Fruit fly (Drosophila melanogaster) whole organism, embryonic: ENCODE measurements around the gene Cyp313a1.

Source experiments
- Abd-B ChIP-seq: fragments of 200-800 bp; sonication (Bioruptor generic); optimal IDR thresholded peaks from 2 replicates; lab custom pipeline; 2018; ENCODE audit warnings: missing biosample characterization, mild to moderate bottlenecking, missing genetic modification characterization, moderate library complexity
- Bgb ChIP-seq: fragments of 200-800 bp; sonication (Bioruptor generic); IDR thresholded peaks from 2 replicates; pipeline ENCODE4 v1.3.6; 2022; ENCODE audit warnings: missing biosample characterization, missing genetic modification characterization; ENCODE audit not compliant: partially characterized antibody
- CG10959 ChIP-seq: fragments of 200-800 bp; sonication (Bioruptor generic); IDR thresholded peaks from 2 replicates; pipeline ENCODE4 v1.3.6; 2022; ENCODE audit warnings: missing biosample characterization, missing genetic modification characterization
- CG11456 ChIP-seq: fragments of 200-800 bp; sonication (Bioruptor generic); IDR thresholded peaks from 3 replicates; pipeline ENCODE4 v1.3.6; 2022; ENCODE audit warnings: missing biosample characterization, missing genetic modification characterization
- CG14965 ChIP-seq: fragments of 200-800 bp; sonication (Bioruptor generic); optimal IDR thresholded peaks from 2 replicates; lab custom pipeline; 2016; ENCODE audit warnings: missing biosample characterization, missing genetic modification characterization, borderline replicate concordance
- CG16813 ChIP-seq: fragments of 200-800 bp; sonication (Bioruptor generic); IDR thresholded peaks from 3 replicates; pipeline ENCODE4 v1.3.6; 2022; ENCODE audit warnings: missing biosample characterization, missing genetic modification characterization; ENCODE audit not compliant: partially characterized antibody
- CG17361 ChIP-seq: fragments of 200-800 bp; sonication (Bioruptor generic); IDR thresholded peaks from 3 replicates; pipeline ENCODE4 v1.3.6; 2022; ENCODE audit warnings: missing biosample characterization, missing genetic modification characterization
- CG17612 ChIP-seq: fragments of 200-800 bp; sonication (Bioruptor generic); IDR thresholded peaks from 2 replicates; pipeline ENCODE4 v1.3.6; 2022; ENCODE audit warnings: missing biosample characterization, missing genetic modification characterization
- CG18599 ChIP-seq: fragments of 200-800 bp; sonication (Bioruptor generic); optimal IDR thresholded peaks from 3 replicates; lab custom pipeline; 2017; ENCODE audit warnings: missing biosample characterization, missing genetic modification characterization, mild to moderate bottlenecking, moderate library complexity, missing genetic modification reagents
- CG18619 ChIP-seq: fragments of 200-800 bp; sonication (Bioruptor generic); optimal IDR thresholded peaks from 3 replicates; lab custom pipeline; 2017; ENCODE audit warnings: missing biosample characterization, mild to moderate bottlenecking, missing genetic modification characterization
- CG2129 ChIP-seq: fragments of 200-800 bp; sonication (Bioruptor generic); IDR thresholded peaks from 2 replicates; pipeline ENCODE4 v1.3.6; 2022; ENCODE audit warnings: missing biosample characterization, missing genetic modification characterization; ENCODE audit not compliant: partially characterized antibody
- CG32532 ChIP-seq: fragments of 200-800 bp; sonication (Bioruptor generic); IDR thresholded peaks from 2 replicates; pipeline ENCODE4 v1.3.6; 2022; ENCODE audit warnings: missing biosample characterization, missing genetic modification characterization
- CG5180 ChIP-seq: fragments of 200-800 bp; sonication (Bioruptor generic); optimal IDR thresholded peaks from 3 replicates; lab custom pipeline; 2017; ENCODE audit warnings: missing biosample characterization, missing genetic modification characterization, mild to moderate bottlenecking, moderate library complexity, missing genetic modification reagents
- CG6254 ChIP-seq: fragments of 200-800 bp; sonication (Bioruptor generic); optimal IDR thresholded peaks from 3 replicates; lab custom pipeline; 2017; ENCODE audit warnings: mild to moderate bottlenecking, missing biosample characterization, missing genetic modification reagents, missing genetic modification characterization
- CG7271 ChIP-seq: fragments of 200-800 bp; sonication (Bioruptor generic); optimal IDR thresholded peaks from 2 replicates; lab custom pipeline; 2018; ENCODE audit warnings: missing biosample characterization, mild to moderate bottlenecking, missing genetic modification characterization, moderate library complexity
- CG8388 ChIP-seq: fragments of 200-800 bp; sonication (Bioruptor generic); optimal IDR thresholded peaks from 2 replicates; lab custom pipeline; 2019; ENCODE audit warnings: missing biosample characterization, mild to moderate bottlenecking, missing genetic modification characterization, moderate library complexity
- CG9727 ChIP-seq: fragments of 200-800 bp; sonication (Bioruptor generic); optimal IDR thresholded peaks from 3 replicates; lab custom pipeline; 2017; ENCODE audit warnings: missing biosample characterization, mild to moderate bottlenecking, missing genetic modification characterization
- D ChIP-seq, 2 experiments: fragments of 200-800 bp in 1 of 2; fragments of >200 bp in 1 of 2; sonication (Bioruptor generic) in 1 of 2; optimal IDR thresholded peaks; 2 replicates in 1 of 2; 3 replicates in 1 of 2; lab custom pipeline; 2017; ENCODE audit warnings: mild to moderate bottlenecking in 1 of 2, missing biosample characterization in 1 of 2, missing genetic modification characterization in 1 of 2, missing genetic modification reagents in 1 of 2
- Ets97D ChIP-seq: fragments of 200-800 bp; sonication (Bioruptor generic); optimal IDR thresholded peaks from 3 replicates; lab custom pipeline; 2016; ENCODE audit warnings: missing biosample characterization, missing genetic modification characterization
- H15 ChIP-seq: fragments of 200-800 bp; sonication (Bioruptor generic); IDR thresholded peaks from 3 replicates; pipeline ENCODE4 v1.3.6; 2022; ENCODE audit warnings: missing biosample characterization, missing genetic modification characterization
- H2.0 ChIP-seq: fragments of 200-800 bp; sonication (Bioruptor generic); IDR thresholded peaks from 2 replicates; pipeline ENCODE4 v1.3.6; 2022; ENCODE audit warnings: missing biosample characterization, missing genetic modification characterization
- Lhr ChIP-seq: fragments of 200-800 bp; sonication (Bioruptor generic); optimal IDR thresholded peaks from 3 replicates; lab custom pipeline; 2017; ENCODE audit warnings: mild to moderate bottlenecking, missing biosample characterization, missing genetic modification reagents, missing genetic modification characterization
- Opbp ChIP-seq: fragments of 200-800 bp; sonication (Bioruptor generic); IDR thresholded peaks from 3 replicates; pipeline ENCODE4 v1.3.6; 2022; ENCODE audit warnings: missing biosample characterization, missing genetic modification characterization; ENCODE audit not compliant: partially characterized antibody
- Pdp1 ChIP-seq, 2 experiments: fragments of 200-800 bp; sonication (Bioruptor generic); optimal IDR thresholded peaks; 3 replicates each; lab custom pipeline; 2016; ENCODE audit warnings: missing biosample characterization in 2 of 2, missing genetic modification characterization in 2 of 2, mild to moderate bottlenecking in 1 of 2, moderate library complexity in 1 of 2
- TFAM ChIP-seq: fragments of 200-800 bp; sonication (Bioruptor generic); optimal IDR thresholded peaks from 2 replicates; lab custom pipeline; 2017; ENCODE audit warnings: missing biosample characterization, missing genetic modification characterization, inconsistent platforms
- ab ChIP-seq: fragments of 200-800 bp; sonication (Bioruptor generic); optimal IDR thresholded peaks from 2 replicates; lab custom pipeline; 2016; ENCODE audit warnings: missing biosample characterization, missing genetic modification characterization
- aop ChIP-seq: fragments of 200-800 bp; sonication (Bioruptor generic); IDR thresholded peaks from 2 replicates; pipeline ENCODE4 v1.3.6; 2022; ENCODE audit warnings: missing biosample characterization, missing genetic modification characterization
- bab2 ChIP-seq: fragments of 200-800 bp; sonication (Bioruptor generic); optimal IDR thresholded peaks from 2 replicates; lab custom pipeline; 2016; ENCODE audit warnings: missing biosample characterization, missing genetic modification characterization
- cad ChIP-seq: fragments of >200 bp; optimal IDR thresholded peaks from 2 replicates; lab custom pipeline; 2017; ENCODE audit warnings: missing biosample characterization, missing genetic modification characterization
- danr ChIP-seq: fragments of 200-800 bp; sonication (Bioruptor generic); IDR thresholded peaks from 2 replicates; pipeline ENCODE4 v1.3.6; 2022; ENCODE audit warnings: missing biosample characterization, missing genetic modification characterization
- dpn ChIP-seq, 2 experiments: fragments of 200-800 bp; sonication (Bioruptor generic); optimal IDR thresholded peaks; 3 replicates each; lab custom pipeline; 2016; ENCODE audit warnings: missing biosample characterization in 2 of 2, missing genetic modification characterization in 2 of 2
- ems ChIP-seq: fragments of 200-800 bp; sonication (Bioruptor generic); optimal IDR thresholded peaks from 3 replicates; lab custom pipeline; 2016; ENCODE audit warnings: missing biosample characterization, missing genetic modification characterization
- gce ChIP-seq: fragments of 200-800 bp; sonication (Bioruptor generic); IDR thresholded peaks from 3 replicates; pipeline ENCODE4 v1.3.6; 2022; ENCODE audit warnings: missing biosample characterization, missing genetic modification characterization
- grn ChIP-seq: fragments of 200-800 bp; sonication (Bioruptor generic); optimal IDR thresholded peaks from 3 replicates; lab custom pipeline; 2017; ENCODE audit warnings: missing biosample characterization, missing genetic modification characterization
- inv ChIP-seq: fragments of 200-800 bp; sonication (Bioruptor generic); IDR thresholded peaks from 2 replicates; pipeline ENCODE4 v1.3.6; 2022; ENCODE audit warnings: missing biosample characterization, missing genetic modification characterization; ENCODE audit not compliant: partially characterized antibody
- kay ChIP-seq: fragments of 200-800 bp; sonication (Bioruptor generic); optimal IDR thresholded peaks from 2 replicates; lab custom pipeline; 2016; ENCODE audit warnings: missing biosample characterization, missing genetic modification characterization
- oc ChIP-seq: fragments of 200-800 bp; sonication (Bioruptor generic); optimal IDR thresholded peaks from 2 replicates; lab custom pipeline; 2018; ENCODE audit warnings: missing biosample characterization, mild to moderate bottlenecking, missing genetic modification characterization, moderate library complexity
- org-1 ChIP-seq: fragments of 200-800 bp; sonication (Bioruptor generic); optimal IDR thresholded peaks from 2 replicates; lab custom pipeline; 2017; ENCODE audit warnings: missing biosample characterization, missing genetic modification characterization
- pho ChIP-seq: fragments of 200-800 bp; sonication (Bioruptor generic); optimal IDR thresholded peaks from 2 replicates; lab custom pipeline; 2016; ENCODE audit warnings: missing biosample characterization, missing genetic modification characterization
- phol ChIP-seq: fragments of 200-800 bp; sonication (Bioruptor generic); optimal IDR thresholded peaks from 3 replicates; lab custom pipeline; 2018; ENCODE audit warnings: missing biosample characterization, mild to moderate bottlenecking, missing genetic modification characterization, moderate library complexity
- pros ChIP-seq: fragments of 200-800 bp; sonication (Bioruptor generic); optimal IDR thresholded peaks from 3 replicates; lab custom pipeline; 2019; ENCODE audit warnings: missing biosample characterization, mild to moderate bottlenecking, missing genetic modification characterization, moderate library complexity
- sc ChIP-seq, 3 experiments: fragments of >200 bp in 2 of 3; fragments of 200-800 bp in 1 of 3; sonication (Bioruptor generic) in 1 of 3; optimal IDR thresholded peaks; 2 replicates in 2 of 3; 3 replicates in 1 of 3; lab custom pipeline; 2017; ENCODE audit warnings: mild to moderate bottlenecking in 1 of 3, missing biosample characterization in 1 of 3, missing genetic modification characterization in 1 of 3, missing genetic modification reagents in 1 of 3
- scrt ChIP-seq: fragments of 200-800 bp; sonication (Bioruptor generic); optimal IDR thresholded peaks from 2 replicates; lab custom pipeline; 2018; ENCODE audit warnings: missing biosample characterization, mild to moderate bottlenecking, missing genetic modification characterization, moderate library complexity
- tna ChIP-seq: fragments of 200-800 bp; sonication (Bioruptor generic); IDR thresholded peaks from 2 replicates; pipeline ENCODE4 v1.3.6; 2022; ENCODE audit warnings: missing biosample characterization, missing genetic modification characterization; ENCODE audit not compliant: partially characterized antibody
- zen ChIP-seq: fragments of 200-800 bp; sonication (Bioruptor generic); optimal IDR thresholded peaks from 3 replicates; lab custom pipeline; 2018; ENCODE audit warnings: missing biosample characterization, mild to moderate bottlenecking, missing genetic modification characterization, moderate library complexity
- zfh1 ChIP-seq: fragments of 200-800 bp; sonication (Bioruptor generic); IDR thresholded peaks from 3 replicates; pipeline ENCODE4 v1.3.6; 2022; ENCODE audit warnings: missing biosample characterization, missing genetic modification characterization

The Cyp313a1 gene

dm6 chr3R:14511123-14511908 lies 9.5 kb upstream of the Cyp313a1 start, which contains the start of the genes HtrA2 and mRpL11 (continued):
- TF ChIP-seq Ets97D (peak; percentile 73), CG17612 (no peak), CG8388 (GFP tag; lab: Kevin White, UChicago) (peak; percentile 37), sc (optimal IDR thresholded peaks at IDR 0.05; lab: Kevin White, UChicago) (no peak), sc (GFP tag; optimal IDR thresholded peaks at IDR 0.05; lab: Kevin White, UChicago) (no peak), CG18599 (no peak), Opbp (GFP tag; lab: Robert Waterston, UW) (peak; percentile 64; the same call in 1 of the 3 replicates), CG7271 (tag; lab: Kevin White, UChicago) (no peak), grn (GFP tag; lab: Kevin White, UChicago) (peak; percentile 18), CG6254 (GFP tag; lab: Kevin White, UChicago) (no peak), Lhr (GFP tag; lab: Kevin White, UChicago) (peak; percentile 11), bab2 (GFP tag; lab: Kevin White, UChicago) (peak; percentile 66), D (optimal IDR thresholded peaks at IDR 0.05; lab: Kevin White, UChicago) (no peak), D (GFP tag; optimal IDR thresholded peaks at IDR 0.05; lab: Kevin White, UChicago) (no peak), aop (GFP tag; lab: Robert Waterston, UW) (no peak), phol (tag; lab: Kevin White, UChicago) (peak; percentile 68), cad (GFP tag; lab: Kevin White, UChicago) (no peak), gce (GFP tag; lab: Robert Waterston, UW) (no peak), CG14965 (no peak), CG18619 (GFP tag; lab: Kevin White, UChicago) (peak; percentile 44), TFAM (GFP tag; lab: Kevin White, UChicago) (no peak), ems (GFP tag; lab: Kevin White, UChicago) (peak; percentile 69), CG16813 (peak; percentile 36; the same call in 1 of the 3 replicates), CG2129 (GFP tag; lab: Robert Waterston, UW) (no peak), scrt (peak; percentile 31), CG11456 (GFP tag; lab: Robert Waterston, UW) (peak; percentile 53; the same call in 2 of the 3 replicates), danr (GFP tag; lab: Robert Waterston, UW) (no peak), inv (GFP tag; lab: Robert Waterston, UW) (0 out of 2 replicates have a peak, but pooled peaks have one; percentile 20), H15 (GFP tag; lab: Robert Waterston, UW) (no peak), pho (GFP tag; lab: Kevin White, UChicago) (peak; percentile 65), oc (no peak), zen (tag; lab: Kevin White, UChicago) (peak; percentile 71), Bgb (GFP tag; lab: Robert Waterston, UW) (peak; percentile 58), Abd-B (GFP tag; lab: Kevin White, UChicago) (peak; percentile 72), ab (GFP tag; lab: Kevin White, UChicago) (peak; percentile 13), zfh1 (peak; percentile 54; the same call in 1 of the 3 replicates), CG32532 (peak; percentile 63), CG10959 (peak; percentile 5; the same call in 1 of the 2 replicates), CG17361 (no peak; the same call in 1 of the 3 replicates), CG9727 (GFP tag; lab: Kevin White, UChicago) (peak; percentile 57), Pdp1 (GFP tag; optimal IDR thresholded peaks at IDR 0.05; lab: Kevin White, UChicago) (peak; percentile 63 to 98), dpn (GFP tag; optimal IDR thresholded peaks at IDR 0.05; lab: Kevin White, UChicago) (peak; percentile 64 to 66), org-1 (GFP tag; lab: Kevin White, UChicago) (no peak), pros (GFP tag; lab: Kevin White, UChicago) (no peak), H2.0 (GFP tag; lab: Robert Waterston, UW) (peak; percentile 30; the same call in 1 of the 2 replicates), kay (GFP tag; lab: Kevin White, UChicago) (peak; percentile 3), CG5180 (GFP tag; lab: Kevin White, UChicago) (no peak), tna (GFP tag; lab: Robert Waterston, UW) (no peak)
